Worm (Caenorhabditis elegans) whole organism, L1 larva: Measurements from ENCODE around the gene Y49F6B.14.

Experiments used
- C04F5.9 ChIP-seq: sonication (generic microtip); optimal IDR thresholded peaks from 2 replicates; lab custom pipeline; 2016; ENCODE audit warnings: missing genetic modification characterization, missing compliant biosample characterization
- C16A3.4 ChIP-seq: fragments of 150-350 bp; optimal IDR thresholded peaks from 2 replicates; lab custom pipeline; 2014; ENCODE audit warnings: missing biosample characterization, missing genetic modification characterization
- F16B12.6 ChIP-seq: fragments of 150-350 bp; optimal IDR thresholded peaks from 2 replicates; lab custom pipeline; 2014; ENCODE audit warnings: missing biosample characterization, missing genetic modification characterization
- Y116A8C.19 ChIP-seq: sonication (generic microtip); optimal IDR thresholded peaks from 2 replicates; lab custom pipeline; 2016; ENCODE audit warnings: missing compliant biosample characterization, missing genetic modification characterization, borderline replicate concordance
- aha-1 ChIP-seq: fragments of 150-350 bp; optimal IDR thresholded peaks from 2 replicates; lab custom pipeline; 2014; ENCODE audit warnings: missing biosample characterization, missing genetic modification characterization
- blmp-1 ChIP-seq: fragments of 150-350 bp; optimal IDR thresholded peaks from 2 replicates; lab custom pipeline; 2014; ENCODE audit warnings: missing biosample characterization, missing genetic modification characterization
- ceh-63 ChIP-seq: fragments of 200-800 bp; sonication (Bioruptor generic); optimal IDR thresholded peaks from 2 replicates; lab custom pipeline; 2018; ENCODE audit warnings: mild to moderate bottlenecking, missing genetic modification characterization, missing compliant biosample characterization
- ceh-8 ChIP-seq: fragments of 200-800 bp; sonication (Bioruptor generic); optimal IDR thresholded peaks from 2 replicates; lab custom pipeline; 2018; ENCODE audit warnings: mild to moderate bottlenecking, missing genetic modification characterization, moderate library complexity, missing compliant biosample characterization
- ceh-88 ChIP-seq: fragments of 200-800 bp; sonication (Bioruptor generic); IDR thresholded peaks from 2 replicates; pipeline ENCODE4 v1.3.6; 2022; ENCODE audit warnings: missing genetic modification characterization, missing compliant biosample characterization
- ceh-90 ChIP-seq: sonication (generic microtip); optimal IDR thresholded peaks from 2 replicates; lab custom pipeline; 2016; ENCODE audit warnings: missing genetic modification characterization, missing compliant biosample characterization
- dpl-1 ChIP-seq, 3 experiments: fragments of 150-350 bp in 2 of 3; sonication (generic microtip) in 1 of 3; optimal IDR thresholded peaks; 2 replicates each; lab custom pipeline; 2014 to 2017; ENCODE audit warnings: missing biosample characterization in 3 of 3, missing genetic modification characterization in 3 of 3, missing genetic modification reagents in 3 of 3
- dsc-1 ChIP-seq: sonication (generic microtip); optimal IDR thresholded peaks from 2 replicates; lab custom pipeline; 2016; ENCODE audit warnings: mild to moderate bottlenecking, missing genetic modification characterization, missing compliant biosample characterization
- egl-27 ChIP-seq, 2 experiments: fragments of 150-350 bp in 1 of 2; sonication (generic microtip); optimal IDR thresholded peaks; 3 replicates each; lab custom pipeline; 2017 to 2018; ENCODE audit warnings: missing biosample characterization in 2 of 2, missing genetic modification characterization in 2 of 2, missing genetic modification reagents in 2 of 2
- ets-5 ChIP-seq: fragments of 200-800 bp; sonication (Bioruptor generic); IDR thresholded peaks from 2 replicates; pipeline ENCODE4 v1.3.6; 2022; ENCODE audit warnings: missing genetic modification characterization, missing compliant biosample characterization
- fkh-4 ChIP-seq: sonication (generic microtip); optimal IDR thresholded peaks from 2 replicates; lab custom pipeline; 2016; ENCODE audit warnings: missing compliant biosample characterization, missing genetic modification characterization, borderline replicate concordance
- fkh-8 ChIP-seq: sonication (generic microtip); optimal IDR thresholded peaks from 2 replicates; lab custom pipeline; 2016; ENCODE audit warnings: mild to moderate bottlenecking, missing genetic modification characterization, missing compliant biosample characterization
- fos-1 ChIP-seq: fragments of 150-350 bp; optimal IDR thresholded peaks from 2 replicates; lab custom pipeline; 2014; ENCODE audit warnings: missing biosample characterization, missing genetic modification characterization
- hlh-4 ChIP-seq: sonication (generic microtip); optimal IDR thresholded peaks from 2 replicates; lab custom pipeline; 2016; ENCODE audit warnings: mild to moderate bottlenecking, missing genetic modification characterization, missing compliant biosample characterization
- hpl-2 ChIP-seq: fragments of 150-350 bp; optimal IDR thresholded peaks from 2 replicates; lab custom pipeline; 2014; ENCODE audit warnings: missing biosample characterization, missing genetic modification reagents, missing genetic modification characterization
- irx-1 ChIP-seq: sonication (generic microtip); optimal IDR thresholded peaks from 2 replicates; lab custom pipeline; 2016; ENCODE audit warnings: missing genetic modification characterization, missing compliant biosample characterization
- jun-1 ChIP-seq: fragments of 150-350 bp; optimal IDR thresholded peaks from 2 replicates; lab custom pipeline; 2014; ENCODE audit warnings: missing biosample characterization, missing genetic modification reagents, missing genetic modification characterization
- lin-13 ChIP-seq: fragments of 150-350 bp; optimal IDR thresholded peaks from 2 replicates; lab custom pipeline; 2014; ENCODE audit warnings: missing biosample characterization, missing genetic modification reagents, missing genetic modification characterization
- lin-14 ChIP-seq: fragments of 200-800 bp; sonication (Bioruptor generic); optimal IDR thresholded peaks from 2 replicates; lab custom pipeline; 2018; ENCODE audit warnings: mild to moderate bottlenecking, missing genetic modification characterization, moderate library complexity, missing compliant biosample characterization
- lin-15B ChIP-seq: fragments of 150-350 bp; sonication (generic microtip); optimal IDR thresholded peaks from 3 replicates; lab custom pipeline; 2014; ENCODE audit warnings: missing biosample characterization, missing genetic modification characterization
- lin-35 ChIP-seq, 2 experiments: fragments of 150-350 bp; optimal IDR thresholded peaks; 2 replicates each; lab custom pipeline; 2014; ENCODE audit warnings: missing biosample characterization in 2 of 2, missing genetic modification characterization in 2 of 2, missing genetic modification reagents in 2 of 2
- lir-3 ChIP-seq: sonication (generic microtip); optimal IDR thresholded peaks from 2 replicates; lab custom pipeline; 2016; ENCODE audit warnings: mild to moderate bottlenecking, missing genetic modification characterization, moderate library complexity, missing compliant biosample characterization; ENCODE audit not compliant: poor library complexity
- lsy-2 ChIP-seq, 2 experiments: fragments of 150-350 bp; optimal IDR thresholded peaks; 2 replicates each; lab custom pipeline; 2014; ENCODE audit warnings: missing biosample characterization in 2 of 2, missing genetic modification characterization in 2 of 2
- mdl-1 ChIP-seq, 2 experiments: fragments of 150-350 bp; optimal IDR thresholded peaks; 2 replicates each; lab custom pipeline; 2014 to 2017; ENCODE audit warnings: missing biosample characterization in 2 of 2, missing genetic modification characterization in 2 of 2, inconsistent platforms in 1 of 2
- mef-2 ChIP-seq: fragments of 150-350 bp; optimal IDR thresholded peaks from 2 replicates; lab custom pipeline; 2014; ENCODE audit warnings: missing biosample characterization, missing genetic modification characterization
- nhr-12 ChIP-seq: sonication (generic microtip); optimal IDR thresholded peaks from 2 replicates; lab custom pipeline; 2017; ENCODE audit warnings: missing biosample characterization, missing genetic modification characterization
- nhr-19 ChIP-seq: fragments of 200-800 bp; sonication (Bioruptor generic); conservative IDR thresholded peaks from 2 replicates; pipeline ENCODE4 v1.3.6; 2022; ENCODE audit warnings: missing genetic modification characterization, missing compliant biosample characterization
- nhr-20 ChIP-seq: sonication (generic microtip); optimal IDR thresholded peaks from 2 replicates; lab custom pipeline; 2016; ENCODE audit warnings: mild to moderate bottlenecking, missing genetic modification characterization, missing compliant biosample characterization
- nhr-237 ChIP-seq: fragments of 150-350 bp; optimal IDR thresholded peaks from 2 replicates; lab custom pipeline; 2014; ENCODE audit warnings: missing biosample characterization, missing genetic modification characterization
- nhr-28 ChIP-seq: fragments of 150-350 bp; optimal IDR thresholded peaks from 2 replicates; lab custom pipeline; 2014; ENCODE audit warnings: missing biosample characterization, missing genetic modification characterization
- nhr-47 ChIP-seq: sonication (generic microtip); optimal IDR thresholded peaks from 2 replicates; lab custom pipeline; 2016; ENCODE audit warnings: mild to moderate bottlenecking, missing genetic modification characterization, moderate library complexity, missing compliant biosample characterization
- nhr-71 ChIP-seq: sonication (generic microtip); optimal IDR thresholded peaks from 2 replicates; lab custom pipeline; 2016; ENCODE audit warnings: mild to moderate bottlenecking, missing genetic modification characterization, moderate library complexity, missing compliant biosample characterization
- nhr-76 ChIP-seq: sonication (generic microtip); optimal IDR thresholded peaks from 2 replicates; lab custom pipeline; 2017; ENCODE audit warnings: missing biosample characterization, missing genetic modification characterization
- nhr-77 ChIP-seq: fragments of 150-350 bp; optimal IDR thresholded peaks from 2 replicates; lab custom pipeline; 2014; ENCODE audit warnings: missing biosample characterization, missing genetic modification characterization
- nhr-84 ChIP-seq: sonication (generic microtip); optimal IDR thresholded peaks from 2 replicates; lab custom pipeline; 2017; ENCODE audit warnings: missing biosample characterization, missing genetic modification characterization
- nhr-85 ChIP-seq: sonication (generic microtip); peaks from one replicate; lab custom pipeline; 2016; ENCODE audit warnings: missing genetic modification characterization, inconsistent platforms, missing compliant biosample characterization
- snpc-4 ChIP-seq: fragments of 150-350 bp; optimal IDR thresholded peaks from 2 replicates; lab custom pipeline; 2014; ENCODE audit warnings: missing biosample characterization, missing genetic modification characterization
- sox-4 ChIP-seq: sonication (generic microtip); optimal IDR thresholded peaks from 2 replicates; lab custom pipeline; 2016; ENCODE audit warnings: missing genetic modification characterization, missing compliant biosample characterization
- sptf-1 ChIP-seq: fragments of 150-350 bp; optimal IDR thresholded peaks from 2 replicates; lab custom pipeline; 2014; ENCODE audit warnings: missing biosample characterization, missing genetic modification characterization
- sup-37 ChIP-seq: fragments of 200-800 bp; sonication (Bioruptor generic); optimal IDR thresholded peaks from 2 replicates; lab custom pipeline; 2018; ENCODE audit warnings: mild to moderate bottlenecking, missing genetic modification characterization, missing compliant biosample characterization
- swsn-7 ChIP-seq: sonication (generic microtip); optimal IDR thresholded peaks from 2 replicates; lab custom pipeline; 2016; ENCODE audit warnings: missing genetic modification characterization, missing compliant biosample characterization
- tbx-2 ChIP-seq: sonication (generic microtip); optimal IDR thresholded peaks from 2 replicates; lab custom pipeline; 2016; ENCODE audit warnings: missing genetic modification characterization, missing compliant biosample characterization
- unc-98 ChIP-seq: fragments of 200-800 bp; sonication (Bioruptor generic); IDR thresholded peaks from 2 replicates; pipeline ENCODE4 v1.3.6; 2022; ENCODE audit warnings: missing genetic modification characterization, missing compliant biosample characterization
- vab-15 ChIP-seq: sonication (generic microtip); optimal IDR thresholded peaks from 2 replicates; lab custom pipeline; 2017; ENCODE audit warnings: missing genotype, mild to moderate bottlenecking, missing genetic modification characterization, missing compliant biosample characterization
- xbp-1 ChIP-seq: sonication (generic microtip); optimal IDR thresholded peaks from 2 replicates; lab custom pipeline; 2016; ENCODE audit warnings: missing genetic modification characterization, missing compliant biosample characterization
- zip-4 ChIP-seq: fragments of 200-800 bp; sonication (Bioruptor generic); optimal IDR thresholded peaks from 2 replicates; lab custom pipeline; 2018; ENCODE audit warnings: mild to moderate bottlenecking, missing genetic modification characterization, moderate library complexity, missing compliant biosample characterization
- ztf-11 ChIP-seq, 2 experiments: sonication (generic microtip); optimal IDR thresholded peaks; 2 replicates each; lab custom pipeline; 2016 to 2017; ENCODE audit warnings: missing genetic modification characterization in 2 of 2, missing biosample characterization in 1 of 2, missing compliant biosample characterization in 1 of 2
- ztf-4 ChIP-seq: fragments of 150-350 bp; optimal IDR thresholded peaks from 2 replicates; lab custom pipeline; 2014; ENCODE audit warnings: missing biosample characterization, missing genetic modification characterization

The Y49F6B.14 gene

ce11 chrII:3520988-3521850 lies 5.9 kb upstream of the Y49F6B.14 start, which contains the start of gene W09G10.9:
Gene W09G10.9, plus strand, starts transcription at chrII:3521800.
- TF ChIP-seq sup-37 (no peak), mdl-1 (tag; optimal IDR thresholded peaks at IDR 0.05; lab: Kevin White, UChicago) (peak in 1 of 2 experiments; percentile 61), fos-1 (tag; lab: Kevin White, UChicago) (no peak), tbx-2 (peak; percentile 66), mef-2 (tag; lab: Kevin White, UChicago) (no peak), lin-13 (GFP tag; lab: Kevin White, UChicago) (peak; percentile 32), C04F5.9 (tag; lab: Kevin White, UChicago) (no peak), ceh-63 (GFP tag; lab: Kevin White, UChicago) (no peak), blmp-1 (no peak), ztf-4 (tag; lab: Kevin White, UChicago) (no peak), nhr-77 (tag; lab: Kevin White, UChicago) (peak; percentile 52), ceh-90 (tag; lab: Kevin White, UChicago) (no peak), nhr-76 (tag; lab: Kevin White, UChicago) (no peak), dsc-1 (tag; lab: Kevin White, UChicago) (peak; percentile 77), aha-1 (no peak), hlh-4 (no peak), lsy-2 (tag; optimal IDR thresholded peaks at IDR 0.05; lab: Kevin White, UChicago) (peak; percentile 72 to 77), dpl-1 (GFP tag; optimal IDR thresholded peaks at IDR 0.05; lab: Kevin White, UChicago) (peak; percentile 8 to 47 (median 43)), lin-35 (GFP tag; optimal IDR thresholded peaks at IDR 0.05; lab: Kevin White, UChicago) (peak; percentile 22 to 69), sox-4 (no peak), nhr-47 (tag; lab: Kevin White, UChicago) (peak; percentile 84), nhr-28 (tag; lab: Kevin White, UChicago) (no peak), fkh-4 (tag; lab: Kevin White, UChicago) (no peak), nhr-85 (tag; lab: Kevin White, UChicago) (peak; percentile 63), nhr-84 (no peak), sptf-1 (tag; lab: Kevin White, UChicago) (no peak), Y116A8C.19 (tag; lab: Kevin White, UChicago) (no peak), vab-15 (tag; lab: Kevin White, UChicago) (no peak), nhr-237 (tag; lab: Kevin White, UChicago) (no peak), zip-4 (peak; percentile 27), nhr-19 (GFP tag; lab: Robert Waterston, UW) (peak; percentile 88), lin-15B (tag; lab: Kevin White, UChicago) (peak; percentile 13), nhr-71 (peak; percentile 80), lir-3 (tag; lab: Kevin White, UChicago) (peak; percentile 52), nhr-20 (tag; lab: Kevin White, UChicago) (peak; percentile 78), snpc-4 (tag; lab: Kevin White, UChicago) (peak; percentile 27), ets-5 (GFP tag; lab: Robert Waterston, UW) (no peak), swsn-7 (tag; lab: Kevin White, UChicago) (peak; percentile 71), fkh-8 (tag; lab: Kevin White, UChicago) (peak; percentile 78), nhr-12 (tag; lab: Kevin White, UChicago) (no peak), ztf-11 (tag; optimal IDR thresholded peaks at IDR 0.05; lab: Kevin White, UChicago) (peak in 1 of 2 experiments; percentile 56), ceh-88 (peak; percentile 73), jun-1 (tag; lab: Kevin White, UChicago) (peak; percentile 30), hpl-2 (GFP tag; lab: Kevin White, UChicago) (no peak), unc-98 (GFP tag; lab: Robert Waterston, UW) (no peak), egl-27 (tag; optimal IDR thresholded peaks at IDR 0.05; lab: Kevin White, UChicago) (no peak), lin-14 (GFP tag; lab: Kevin White, UChicago) (peak; percentile 71), C16A3.4 (tag; lab: Kevin White, UChicago) (peak; percentile 41), F16B12.6 (tag; lab: Kevin White, UChicago) (peak; percentile 48), irx-1 (tag; lab: Kevin White, UChicago) (peak; percentile 40), ceh-8 (GFP tag; lab: Kevin White, UChicago) (no peak), xbp-1 (tag; lab: Kevin White, UChicago) (peak; percentile 72)
